Worm (Caenorhabditis elegans) whole organism, young adult: ENCODE data around the gene dnj-9.

Experiments
- athp-1 ChIP-seq: sonication (generic microtip); optimal IDR thresholded peaks from 2 replicates; lab custom pipeline; 2017; ENCODE audit warnings: mild to moderate bottlenecking, missing genetic modification characterization, missing compliant biosample characterization
- bed-1 ChIP-seq: fragments of 200-800 bp; sonication (Bioruptor generic); IDR thresholded peaks from 2 replicates; pipeline ENCODE4 v1.3.6; 2022; ENCODE audit warnings: missing genetic modification reagents, missing genetic modification characterization, missing compliant biosample characterization
- ceh-27 ChIP-seq: fragments of 200-800 bp; sonication (Bioruptor generic); optimal IDR thresholded peaks from 2 replicates; lab custom pipeline; 2018; ENCODE audit warnings: mild to moderate bottlenecking, missing genetic modification characterization, moderate library complexity, missing compliant biosample characterization
- ceh-58 ChIP-seq: fragments of 200-800 bp; sonication (Bioruptor generic); IDR thresholded peaks from 2 replicates; pipeline ENCODE4 v1.3.6; 2022; ENCODE audit warnings: missing genetic modification characterization, missing compliant biosample characterization
- dpl-1 ChIP-seq: fragments of 150-350 bp; optimal IDR thresholded peaks from 2 replicates; lab custom pipeline; 2014; ENCODE audit warnings: missing biosample characterization, missing genetic modification reagents, missing genetic modification characterization
- hsf-1 ChIP-seq: fragments of 200-800 bp; sonication (Bioruptor generic); IDR thresholded peaks from 2 replicates; pipeline ENCODE4 v1.3.6; 2022; ENCODE audit warnings: missing genetic modification reagents, missing genetic modification characterization, missing compliant biosample characterization
- lir-1 ChIP-seq: fragments of 200-800 bp; sonication (Bioruptor generic); conservative IDR thresholded peaks from 2 replicates; pipeline ENCODE4 v1.3.6; 2022; ENCODE audit warnings: missing genetic modification reagents, missing genetic modification characterization, missing compliant biosample characterization
- nfya-2 ChIP-seq: fragments of 200-800 bp; sonication (Bioruptor generic); IDR thresholded peaks from 2 replicates; pipeline ENCODE4 v1.3.6; 2022; ENCODE audit warnings: missing genetic modification reagents, missing genetic modification characterization, missing compliant biosample characterization
- nhr-90 ChIP-seq: sonication (generic microtip); optimal IDR thresholded peaks from 2 replicates; lab custom pipeline; 2016; ENCODE audit warnings: missing genotype, mild to moderate bottlenecking, missing genetic modification characterization, missing compliant biosample characterization
- pha-4 ChIP-seq: fragments of 150-350 bp; sonication (generic microtip); optimal IDR thresholded peaks from 2 replicates; lab custom pipeline; 2014; ENCODE audit warnings: missing biosample characterization, missing genetic modification reagents, missing genetic modification characterization
- repo-1 ChIP-seq: sonication (generic microtip); optimal IDR thresholded peaks from 2 replicates; lab custom pipeline; 2017; ENCODE audit warnings: mild to moderate bottlenecking, missing genetic modification characterization, missing compliant biosample characterization
- unc-130 ChIP-seq: sonication (generic microtip); optimal IDR thresholded peaks from 2 replicates; lab custom pipeline; 2016; ENCODE audit warnings: missing genetic modification reagents, missing genetic modification characterization, missing compliant biosample characterization
- xnd-1 ChIP-seq: sonication (generic microtip); optimal IDR thresholded peaks from 2 replicates; lab custom pipeline; 2016; ENCODE audit warnings: missing genotype, missing genetic modification reagents, missing genetic modification characterization, missing compliant biosample characterization

- TF ChIP-seq nhr-90 (tag; lab: Kevin White, UChicago), result no peak
- no peak for TF ChIP-seq ceh-58
- TF ChIP-seq repo-1 (tag; lab: Kevin White, UChicago), result no peak
- no peak for TF ChIP-seq pha-4 (tag; lab: Kevin White, UChicago)
- TF ChIP-seq unc-130 (GFP tag; lab: Kevin White, UChicago), result no peak
- TF ChIP-seq ceh-27, result no peak
- TF ChIP-seq lir-1 (GFP tag; lab: Robert Waterston, UW), result no peak
- TF ChIP-seq nfya-2 (GFP tag; lab: Robert Waterston, UW), result no peak
- no peak for TF ChIP-seq dpl-1
- TF ChIP-seq athp-1 (tag; lab: Kevin White, UChicago), result no peak
- no peak for TF ChIP-seq xnd-1
- TF ChIP-seq hsf-1 (GFP tag; lab: Robert Waterston, UW), result no peak
- no peak for TF ChIP-seq bed-1 (GFP tag; lab: Robert Waterston, UW)
Observed at ce11 chrII:4874335-4874861, 22.5 kb downstream of the dnj-9 start, which contains the start of gene F11G11.15.
